Worm (Caenorhabditis elegans): ENCODE data around the gene M03E7.2.

The M03E7.2 gene

ce11 chrV:5667337-5667736 lies 49.9 kb downstream of the M03E7.2 start:
- TF ChIP-seq mes-4 (tag; optimal IDR thresholded peaks at IDR 0.05) = peak; percentile 76
- TF ChIP-seq F22D6.2 (tag; optimal IDR thresholded peaks at IDR 0.05) = no peak
- peak; percentile 85 for TF ChIP-seq attf-6 (GFP tag; IDR thresholded peaks at IDR 0.05)
- TF ChIP-seq B0336.3 (GFP tag; IDR thresholded peaks at IDR 0.05) = peak; percentile 87
- TF ChIP-seq Y67H2A.10 (GFP tag; conservative IDR thresholded peaks at IDR 0.05) = no peak
- no peak for TF ChIP-seq bed-1 (GFP tag; IDR thresholded peaks at IDR 0.05)
- peak; percentile 52 for TF ChIP-seq xnd-1 (tag; optimal IDR thresholded peaks at IDR 0.05)
- TF ChIP-seq lag-1 (GFP tag; IDR thresholded peaks at IDR 0.05) = no peak
- no peak for TF ChIP-seq zfh-2 (GFP tag; conservative IDR thresholded peaks at IDR 0.05)
- TF ChIP-seq ceh-40 (GFP tag; IDR thresholded peaks at IDR 0.05) = peak; percentile 88
- peak; percentile 56 for TF ChIP-seq dpff-1 (tag; optimal IDR thresholded peaks at IDR 0.05)
- TF ChIP-seq F39B2.1 (GFP tag; IDR thresholded peaks at IDR 0.05) = 0 out of 2 replicates have a peak, but pooled peaks have one; percentile 64
- TF ChIP-seq cebp-1 (GFP tag; IDR thresholded peaks at IDR 0.05) = 0 out of 2 replicates have a peak, but pooled peaks have one; percentile 18
- TF ChIP-seq cebp-1 (tag; optimal IDR thresholded peaks at IDR 0.05) = no peak
- no peak for TF ChIP-seq bed-2 (GFP tag; IDR thresholded peaks at IDR 0.05)
- TF ChIP-seq egl-18 (GFP tag; IDR thresholded peaks at IDR 0.05) = no peak
- no peak for TF ChIP-seq F55B11.4 (tag; optimal IDR thresholded peaks at IDR 0.05; ENCODE audit: borderline replicate concordance, insufficient read depth)
- peak; percentile 36 for TF ChIP-seq T07F8.4 (tag; optimal IDR thresholded peaks at IDR 0.05)
- TF ChIP-seq zim-3 (tag; optimal IDR thresholded peaks at IDR 0.05) = peak; percentile 92
- no peak for TF ChIP-seq unc-130 (GFP tag; optimal IDR thresholded peaks at IDR 0.05)
- TF ChIP-seq mel-28 (tag; optimal IDR thresholded peaks at IDR 0.05; ENCODE audit: borderline replicate concordance) = no peak
- peak; percentile 72 for TF ChIP-seq F49E8.2 (tag; optimal IDR thresholded peaks at IDR 0.05; ENCODE audit: insufficient read depth)
- TF ChIP-seq ccch-3 (GFP tag; optimal IDR thresholded peaks at IDR 0.05) = no peak
- peak; percentile 27 for TF ChIP-seq tlf-1 (GFP tag; optimal IDR thresholded peaks at IDR 0.05)
- TF ChIP-seq athp-1 (tag; optimal IDR thresholded peaks at IDR 0.05) = peak; percentile 91
- TF ChIP-seq nhr-179 (tag; optimal IDR thresholded peaks at IDR 0.05) = peak; percentile 22
- peak; percentile 65 for TF ChIP-seq nfyb-1 (GFP tag; IDR thresholded peaks at IDR 0.05)
- no peak for TF ChIP-seq tbx-9 (tag; optimal IDR thresholded peaks at IDR 0.05; ENCODE audit: borderline replicate concordance)
- peak; percentile 69 for TF ChIP-seq ekl-4 (GFP tag; IDR thresholded peaks at IDR 0.05)
- TF ChIP-seq ZK185.1 (tag; optimal IDR thresholded peaks at IDR 0.05; ENCODE audit: poor library complexity, severe bottlenecking) = no peak
- TF ChIP-seq nfya-2 (GFP tag; IDR thresholded peaks at IDR 0.05) = peak; percentile 87; the same call in 1 of the 2 replicates
- 0 out of 2 replicates have a peak, but pooled peaks have one; percentile 26 for TF ChIP-seq dox-1 (GFP tag; IDR thresholded peaks at IDR 0.05)
- TF ChIP-seq fkh-3 (tag; optimal IDR thresholded peaks at IDR 0.05) = peak; percentile 81
- peak; percentile 59 for TF ChIP-seq mxl-1 (tag; optimal IDR thresholded peaks at IDR 0.05)
- peak; percentile 84 for TF ChIP-seq T26A5.8 (tag; optimal IDR thresholded peaks at IDR 0.05)
- TF ChIP-seq madf-3 (GFP tag; IDR thresholded peaks at IDR 0.05) = peak; percentile 74; the same call in 1 of the 2 replicates
- no peak for TF ChIP-seq nhr-27 (tag; optimal IDR thresholded peaks at IDR 0.05)
- TF ChIP-seq sdz-38 (tag; optimal IDR thresholded peaks at IDR 0.05) = no peak
- peak; percentile 79 for TF ChIP-seq repo-1 (tag; optimal IDR thresholded peaks at IDR 0.05)
- no peak for TF ChIP-seq sptf-2 (GFP tag; optimal IDR thresholded peaks at IDR 0.05)
- peak; percentile 73 for TF ChIP-seq D2030.7 (GFP tag; IDR thresholded peaks at IDR 0.05)
- peak; percentile 49 for TF ChIP-seq lsy-27 (tag; optimal IDR thresholded peaks at IDR 0.05; ENCODE audit: borderline replicate concordance, insufficient read depth)
- TF ChIP-seq madf-10 (tag; optimal IDR thresholded peaks at IDR 0.05) = peak; percentile 38
- TF ChIP-seq ztf-3 (GFP tag; optimal IDR thresholded peaks at IDR 0.05) = no peak
- no peak for TF ChIP-seq sea-2 (GFP tag; IDR thresholded peaks at IDR 0.05)
- TF ChIP-seq hsf-1 (GFP tag; IDR thresholded peaks at IDR 0.05) = peak; percentile 58; the same call in 1 of the 2 replicates
- TF ChIP-seq tbp1 (GFP tag; optimal IDR thresholded peaks at IDR 0.05) = peak; percentile 91
- 0 out of 2 replicates have a peak, but pooled peaks have one; percentile 82 for TF ChIP-seq nhr-120 (GFP tag; IDR thresholded peaks at IDR 0.05)
- TF ChIP-seq F10E7.11 (tag; optimal IDR thresholded peaks at IDR 0.05) = peak; percentile 85

Measured in whole organism, young adult.